Worm (Caenorhabditis elegans) whole organism, L1 larva: ENCODE measurements around the gene npr-22.

Experiments
- C04F5.9 ChIP-seq: sonication (generic microtip); optimal IDR thresholded peaks from 2 replicates; lab custom pipeline; 2016; ENCODE audit warnings: missing genetic modification characterization, missing compliant biosample characterization
- C34B4.2 ChIP-seq: sonication (generic microtip); optimal IDR thresholded peaks from 2 replicates; lab custom pipeline; 2017; ENCODE audit warnings: mild to moderate bottlenecking, missing genetic modification characterization, missing compliant biosample characterization
- Y116A8C.19 ChIP-seq: sonication (generic microtip); optimal IDR thresholded peaks from 2 replicates; lab custom pipeline; 2016; ENCODE audit warnings: missing compliant biosample characterization, missing genetic modification characterization, borderline replicate concordance
- aly-2 ChIP-seq: fragments of 150-350 bp; optimal IDR thresholded peaks from 2 replicates; lab custom pipeline; 2014; ENCODE audit warnings: missing biosample characterization, missing genetic modification characterization
- blmp-1 ChIP-seq: fragments of 150-350 bp; optimal IDR thresholded peaks from 2 replicates; lab custom pipeline; 2014; ENCODE audit warnings: missing biosample characterization, missing genetic modification characterization
- ceh-82 ChIP-seq, 3 experiments: fragments of 150-350 bp in 1 of 3; sonication (generic microtip) in 2 of 3; optimal IDR thresholded peaks; 2 replicates each; lab custom pipeline; 2014 to 2017; ENCODE audit warnings: missing biosample characterization in 3 of 3, missing genetic modification characterization in 3 of 3
- ceh-88 ChIP-seq: fragments of 200-800 bp; sonication (Bioruptor generic); IDR thresholded peaks from 2 replicates; pipeline ENCODE4 v1.3.6; 2022; ENCODE audit warnings: missing genetic modification characterization, missing compliant biosample characterization
- efl-3 ChIP-seq: fragments of 200-800 bp; sonication (Bioruptor generic); optimal IDR thresholded peaks from 2 replicates; lab custom pipeline; 2018; ENCODE audit warnings: mild to moderate bottlenecking, missing genetic modification characterization, missing compliant biosample characterization
- elt-2 ChIP-seq: sonication (generic microtip); optimal IDR thresholded peaks from 2 replicates; lab custom pipeline; 2016; ENCODE audit warnings: missing genetic modification characterization, mild to moderate bottlenecking, inconsistent platforms, missing compliant biosample characterization, missing genetic modification reagents
- elt-3 ChIP-seq, 6 experiments: fragments of 150-350 bp in 1 of 6; sonication (generic microtip); optimal IDR thresholded peaks; 2 replicates each; lab custom pipeline; 2017 to 2018; ENCODE audit warnings: missing biosample characterization in 6 of 6, missing genetic modification characterization in 6 of 6, inconsistent platforms in 1 of 6
- fkh-8 ChIP-seq: sonication (generic microtip); optimal IDR thresholded peaks from 2 replicates; lab custom pipeline; 2016; ENCODE audit warnings: mild to moderate bottlenecking, missing genetic modification characterization, missing compliant biosample characterization
- hlh-4 ChIP-seq: sonication (generic microtip); optimal IDR thresholded peaks from 2 replicates; lab custom pipeline; 2016; ENCODE audit warnings: mild to moderate bottlenecking, missing genetic modification characterization, missing compliant biosample characterization
- hpl-2 ChIP-seq: fragments of 150-350 bp; optimal IDR thresholded peaks from 2 replicates; lab custom pipeline; 2014; ENCODE audit warnings: missing biosample characterization, missing genetic modification reagents, missing genetic modification characterization
- jun-1 ChIP-seq: fragments of 150-350 bp; optimal IDR thresholded peaks from 2 replicates; lab custom pipeline; 2014; ENCODE audit warnings: missing biosample characterization, missing genetic modification reagents, missing genetic modification characterization
- lin-13 ChIP-seq: fragments of 150-350 bp; optimal IDR thresholded peaks from 2 replicates; lab custom pipeline; 2014; ENCODE audit warnings: missing biosample characterization, missing genetic modification reagents, missing genetic modification characterization
- lin-35 ChIP-seq, 2 experiments: fragments of 150-350 bp; optimal IDR thresholded peaks; 2 replicates each; lab custom pipeline; 2014; ENCODE audit warnings: missing biosample characterization in 2 of 2, missing genetic modification characterization in 2 of 2, missing genetic modification reagents in 2 of 2
- lin-39 ChIP-seq: fragments of 150-350 bp; optimal IDR thresholded peaks from 2 replicates; lab custom pipeline; 2014; ENCODE audit warnings: missing biosample characterization, missing genetic modification reagents, missing genetic modification characterization
- lir-3 ChIP-seq: sonication (generic microtip); optimal IDR thresholded peaks from 2 replicates; lab custom pipeline; 2016; ENCODE audit warnings: mild to moderate bottlenecking, missing genetic modification characterization, moderate library complexity, missing compliant biosample characterization; ENCODE audit not compliant: poor library complexity
- lsy-2 ChIP-seq, 2 experiments: fragments of 150-350 bp; optimal IDR thresholded peaks; 2 replicates each; lab custom pipeline; 2014; ENCODE audit warnings: missing biosample characterization in 2 of 2, missing genetic modification characterization in 2 of 2
- mab-9 ChIP-seq: fragments of 200-800 bp; sonication (Bioruptor generic); IDR thresholded peaks from 2 replicates; pipeline ENCODE4 v1.3.6; 2022; ENCODE audit warnings: missing genetic modification reagents, missing genetic modification characterization, missing compliant biosample characterization
- mef-2 ChIP-seq: fragments of 150-350 bp; optimal IDR thresholded peaks from 2 replicates; lab custom pipeline; 2014; ENCODE audit warnings: missing biosample characterization, missing genetic modification characterization
- mep-1 ChIP-seq: fragments of 150-350 bp; optimal IDR thresholded peaks from 2 replicates; lab custom pipeline; 2014; ENCODE audit warnings: missing biosample characterization, missing genetic modification characterization
- nhr-12 ChIP-seq: sonication (generic microtip); optimal IDR thresholded peaks from 2 replicates; lab custom pipeline; 2017; ENCODE audit warnings: missing biosample characterization, missing genetic modification characterization
- nhr-19 ChIP-seq: fragments of 200-800 bp; sonication (Bioruptor generic); conservative IDR thresholded peaks from 2 replicates; pipeline ENCODE4 v1.3.6; 2022; ENCODE audit warnings: missing genetic modification characterization, missing compliant biosample characterization
- nhr-20 ChIP-seq: sonication (generic microtip); optimal IDR thresholded peaks from 2 replicates; lab custom pipeline; 2016; ENCODE audit warnings: mild to moderate bottlenecking, missing genetic modification characterization, missing compliant biosample characterization
- nhr-237 ChIP-seq: fragments of 150-350 bp; optimal IDR thresholded peaks from 2 replicates; lab custom pipeline; 2014; ENCODE audit warnings: missing biosample characterization, missing genetic modification characterization
- nhr-47 ChIP-seq: sonication (generic microtip); optimal IDR thresholded peaks from 2 replicates; lab custom pipeline; 2016; ENCODE audit warnings: mild to moderate bottlenecking, missing genetic modification characterization, moderate library complexity, missing compliant biosample characterization
- nhr-71 ChIP-seq: sonication (generic microtip); optimal IDR thresholded peaks from 2 replicates; lab custom pipeline; 2016; ENCODE audit warnings: mild to moderate bottlenecking, missing genetic modification characterization, moderate library complexity, missing compliant biosample characterization
- nhr-76 ChIP-seq: sonication (generic microtip); optimal IDR thresholded peaks from 2 replicates; lab custom pipeline; 2017; ENCODE audit warnings: missing biosample characterization, missing genetic modification characterization
- nhr-84 ChIP-seq: sonication (generic microtip); optimal IDR thresholded peaks from 2 replicates; lab custom pipeline; 2017; ENCODE audit warnings: missing biosample characterization, missing genetic modification characterization
- nhr-90 ChIP-seq: sonication (generic microtip); optimal IDR thresholded peaks from 2 replicates; lab custom pipeline; 2016; ENCODE audit warnings: mild to moderate bottlenecking, missing genetic modification characterization, missing compliant biosample characterization; ENCODE audit not compliant: poor library complexity
- snpc-4 ChIP-seq: fragments of 150-350 bp; optimal IDR thresholded peaks from 2 replicates; lab custom pipeline; 2014; ENCODE audit warnings: missing biosample characterization, missing genetic modification characterization
- snu-23 ChIP-seq: sonication (generic microtip); optimal IDR thresholded peaks from 2 replicates; lab custom pipeline; 2016; ENCODE audit warnings: missing genetic modification characterization, missing compliant biosample characterization
- sox-4 ChIP-seq: sonication (generic microtip); optimal IDR thresholded peaks from 2 replicates; lab custom pipeline; 2016; ENCODE audit warnings: missing genetic modification characterization, missing compliant biosample characterization
- sptf-1 ChIP-seq: fragments of 150-350 bp; optimal IDR thresholded peaks from 2 replicates; lab custom pipeline; 2014; ENCODE audit warnings: missing biosample characterization, missing genetic modification characterization
- sup-37 ChIP-seq: fragments of 200-800 bp; sonication (Bioruptor generic); optimal IDR thresholded peaks from 2 replicates; lab custom pipeline; 2018; ENCODE audit warnings: mild to moderate bottlenecking, missing genetic modification characterization, missing compliant biosample characterization
- tbx-2 ChIP-seq: sonication (generic microtip); optimal IDR thresholded peaks from 2 replicates; lab custom pipeline; 2016; ENCODE audit warnings: missing genetic modification characterization, missing compliant biosample characterization
- unc-130 ChIP-seq: fragments of 150-350 bp; optimal IDR thresholded peaks from 2 replicates; lab custom pipeline; 2017; ENCODE audit warnings: missing biosample characterization, missing genetic modification characterization, inconsistent platforms
- unc-30 ChIP-seq: sonication (generic microtip); optimal IDR thresholded peaks from 2 replicates; lab custom pipeline; 2017; ENCODE audit warnings: missing biosample characterization, missing genetic modification characterization
- unc-62 ChIP-seq: fragments of 150-350 bp; optimal IDR thresholded peaks from 2 replicates; lab custom pipeline; 2014; ENCODE audit warnings: missing biosample characterization, missing genetic modification reagents, missing genetic modification characterization

The npr-22 gene

ce11 chrIV:8530042-8531027 lies 28.9 kb upstream of the npr-22 start (continued):
- TF ChIP-seq mab-9 (GFP tag; lab: Robert Waterston, UW): no peak
- no peak for TF ChIP-seq C34B4.2 (tag; lab: Kevin White, UChicago)
- TF ChIP-seq mep-1 (tag; lab: Kevin White, UChicago): peak; percentile 61
- TF ChIP-seq jun-1: peak; percentile 70
- no peak for TF ChIP-seq C04F5.9
- TF ChIP-seq ceh-88 (GFP tag; lab: Robert Waterston, UW): peak; percentile 30; the same call in 1 of the 2 replicates
- peak in 5 of 6 experiments; percentile 1 to 95 (median 28) for TF ChIP-seq elt-3 (tag; optimal IDR thresholded peaks at IDR 0.05; lab: Kevin White, UChicago)
- TF ChIP-seq snu-23 (GFP tag; lab: Kevin White, UChicago): peak; percentile 54
- TF ChIP-seq unc-130 (tag; lab: Kevin White, UChicago): peak; percentile 29
- TF ChIP-seq lsy-2 (tag; optimal IDR thresholded peaks at IDR 0.05; lab: Kevin White, UChicago): peak; percentile 27 to 54
- peak; percentile 51 for TF ChIP-seq nhr-19 (GFP tag; lab: Robert Waterston, UW)
- TF ChIP-seq sox-4: no peak
- TF ChIP-seq nhr-90 (tag; lab: Kevin White, UChicago): peak; percentile 60
- TF ChIP-seq nhr-12 (tag; lab: Kevin White, UChicago): no peak
- TF ChIP-seq lin-35 (GFP tag; optimal IDR thresholded peaks at IDR 0.05; lab: Kevin White, UChicago): peak in 1 of 2 experiments; percentile 71
- no peak for TF ChIP-seq fkh-8 (tag; lab: Kevin White, UChicago)
- TF ChIP-seq nhr-20 (tag; lab: Kevin White, UChicago): peak; percentile 87
- peak; percentile 26 for TF ChIP-seq nhr-47
- no peak for TF ChIP-seq sptf-1

ce11 chrIV:8532024-8532423 lies 27.2 kb upstream of the npr-22 start:
- TF ChIP-seq blmp-1 (tag; lab: Kevin White, UChicago): peak; percentile 54
- peak in 1 of 2 experiments; percentile 36 for TF ChIP-seq lin-35 (GFP tag; optimal IDR thresholded peaks at IDR 0.05; lab: Kevin White, UChicago)
- peak; percentile 76 for TF ChIP-seq elt-2 (tag; lab: Kevin White, UChicago)
- TF ChIP-seq nhr-237 (tag; lab: Kevin White, UChicago): no peak
- no peak for TF ChIP-seq aly-2 (tag; lab: Kevin White, UChicago)
- 0 out of 2 replicates have a peak, but pooled peaks have one; percentile 9 for TF ChIP-seq nhr-19 (GFP tag; lab: Robert Waterston, UW)
- peak; percentile 8 for TF ChIP-seq nhr-71 (tag; lab: Kevin White, UChicago)
- peak; percentile 18 for TF ChIP-seq nhr-20 (tag; lab: Kevin White, UChicago)

- TF ChIP-seq lsy-2 (tag; optimal IDR thresholded peaks at IDR 0.05; lab: Kevin White, UChicago): no peak
- no peak for TF ChIP-seq lin-39 (tag; lab: Kevin White, UChicago)
- no peak for TF ChIP-seq Y116A8C.19
- peak; percentile 30 for TF ChIP-seq blmp-1 (tag; lab: Kevin White, UChicago)
- TF ChIP-seq tbx-2 (tag; lab: Kevin White, UChicago): no peak
- no peak for TF ChIP-seq lin-13
- TF ChIP-seq mef-2 (tag; lab: Kevin White, UChicago): no peak
- no peak for TF ChIP-seq unc-30 (tag; lab: Kevin White, UChicago)
- no peak for TF ChIP-seq nhr-84 (tag; lab: Kevin White, UChicago)
- TF ChIP-seq hlh-4 (tag; lab: Kevin White, UChicago): no peak
- no peak for TF ChIP-seq efl-3 (GFP tag; lab: Kevin White, UChicago)
- peak; percentile 81 for TF ChIP-seq elt-2 (tag; lab: Kevin White, UChicago)
- TF ChIP-seq unc-62: no peak
- TF ChIP-seq hpl-2 (GFP tag; lab: Kevin White, UChicago): no peak
- no peak for TF ChIP-seq nhr-76
- no peak for TF ChIP-seq sup-37 (GFP tag; lab: Kevin White, UChicago)
- no peak for TF ChIP-seq ceh-82 (tag; optimal IDR thresholded peaks at IDR 0.05; lab: Kevin White, UChicago)
- no peak for TF ChIP-seq lir-3 (tag; lab: Kevin White, UChicago)
- peak in 1 of 2 experiments; percentile 14 for TF ChIP-seq lin-35 (GFP tag; optimal IDR thresholded peaks at IDR 0.05; lab: Kevin White, UChicago)
- no peak for TF ChIP-seq snpc-4 (tag; lab: Kevin White, UChicago)
These were observed 26.4 kb upstream of the npr-22 start for ce11 chrIV:8532796-8533195.
